Worm (Caenorhabditis elegans): ENCODE measurements around the gene mig-39.

mig-39 gene

ce11 chrIII:8466735-8467134 is at the start of gene mig-39:
Gene mig-39, plus strand, starts transcription at chrIII:8467035.
- TF ChIP-seq mbf-1 (tag; optimal IDR thresholded peaks at IDR 0.05) (no peak), unc-55 (GFP tag; optimal IDR thresholded peaks at IDR 0.05) (no peak), lin-13 (GFP tag; optimal IDR thresholded peaks at IDR 0.05) (no peak), lin-11 (tag; optimal IDR thresholded peaks at IDR 0.05) (no peak), F13H6.1 (tag; optimal IDR thresholded peaks at IDR 0.05) (no peak), fos-1 (tag; optimal IDR thresholded peaks at IDR 0.05) (no peak), Y55F3AM.14 (GFP tag; optimal IDR thresholded peaks at IDR 0.05) (no peak), mab-5 (tag; optimal IDR thresholded peaks at IDR 0.05) (no peak), lsy-2 (tag; optimal IDR thresholded peaks at IDR 0.05) (no peak), lin-39 (tag; optimal IDR thresholded peaks at IDR 0.05) (no peak), mdl-1 (tag; optimal IDR thresholded peaks at IDR 0.05) (no peak), snpc-4 (tag; optimal IDR thresholded peaks at IDR 0.05) (no peak)

- peak; percentile 90 for TF ChIP-seq nhr-25 (tag; optimal IDR thresholded peaks at IDR 0.05)
- peak; percentile 89 for TF ChIP-seq sma-9 (GFP tag; optimal IDR thresholded peaks at IDR 0.05)
- TF ChIP-seq sma-9 (tag; optimal IDR thresholded peaks at IDR 0.05), result no peak
- peak; percentile 89 for TF ChIP-seq zag-1 (tag; optimal IDR thresholded peaks at IDR 0.05)
- TF ChIP-seq gmeb-1 (tag; optimal IDR thresholded peaks at IDR 0.05), result peak; percentile 73
- TF ChIP-seq R02D3.7 (tag; optimal IDR thresholded peaks at IDR 0.05), result peak; percentile 59
- TF ChIP-seq unc-39 (tag; optimal IDR thresholded peaks at IDR 0.05), result no peak
- TF ChIP-seq lsy-2 (tag; optimal IDR thresholded peaks at IDR 0.05), result peak; percentile 95 to 99
- peak; percentile 91 for TF ChIP-seq ztf-4 (tag; optimal IDR thresholded peaks at IDR 0.05)
- TF ChIP-seq nhr-6 (tag; optimal IDR thresholded peaks at IDR 0.05), result peak; percentile 91
- peak; percentile 62 for TF ChIP-seq nhr-12 (tag; optimal IDR thresholded peaks at IDR 0.05)
- TF ChIP-seq ama-1 (optimal IDR thresholded peaks at IDR 0.05), result no peak
- TF ChIP-seq crh-2 (tag; optimal IDR thresholded peaks at IDR 0.05), result peak; percentile 96
- TF ChIP-seq F13H6.1 (tag; optimal IDR thresholded peaks at IDR 0.05), result peak; percentile 98
- peak; percentile 77 for TF ChIP-seq blmp-1 (tag; optimal IDR thresholded peaks at IDR 0.05; ENCODE audit: insufficient read depth)
- no peak for TF ChIP-seq peb-1 (tag; optimal IDR thresholded peaks at IDR 0.05)
- peak; percentile 90 for TF ChIP-seq sma-3 (GFP tag; optimal IDR thresholded peaks at IDR 0.05)
- peak; percentile 95 for TF ChIP-seq mab-5 (tag; optimal IDR thresholded peaks at IDR 0.05)
- peak; percentile 49 for TF ChIP-seq ceh-82 (tag; optimal IDR thresholded peaks at IDR 0.05)
- TF ChIP-seq fos-1 (tag; optimal IDR thresholded peaks at IDR 0.05), result peak; percentile 88
- peak; percentile 93 for TF ChIP-seq sem-4 (tag; optimal IDR thresholded peaks at IDR 0.05)
- peak; percentile 97 for TF ChIP-seq nhr-129 (tag; optimal IDR thresholded peaks at IDR 0.05)
- TF ChIP-seq elt-1 (tag; optimal IDR thresholded peaks at IDR 0.05), result no peak
- TF ChIP-seq lin-11 (tag; optimal IDR thresholded peaks at IDR 0.05), result peak; percentile 94
- peak; percentile 85 for TF ChIP-seq unc-55 (GFP tag; optimal IDR thresholded peaks at IDR 0.05)
- peak; percentile 67 for TF ChIP-seq nhr-10 (tag; optimal IDR thresholded peaks at IDR 0.05)
- TF ChIP-seq ztf-1 (GFP tag; conservative IDR thresholded peaks at IDR 0.05), result no peak
- TF ChIP-seq C34F6.9 (tag; optimal IDR thresholded peaks at IDR 0.05), result peak; percentile 93
- TF ChIP-seq unc-62 (GFP tag; optimal IDR thresholded peaks at IDR 0.05), result peak; percentile 79
- peak; percentile 88 for TF ChIP-seq Y55F3AM.14 (GFP tag; optimal IDR thresholded peaks at IDR 0.05)
- peak; percentile 77 for TF ChIP-seq egl-27 (tag; optimal IDR thresholded peaks at IDR 0.05)
- no peak for TF ChIP-seq aly-2 (tag; optimal IDR thresholded peaks at IDR 0.05)
- TF ChIP-seq lin-13 (GFP tag; optimal IDR thresholded peaks at IDR 0.05), result peak; percentile 93
- peak; percentile 90 for TF ChIP-seq lin-39 (tag; optimal IDR thresholded peaks at IDR 0.05)
- peak; percentile 49 for TF ChIP-seq ztf-11 (tag; optimal IDR thresholded peaks at IDR 0.05)
- no peak for TF ChIP-seq nhr-23 (tag; optimal IDR thresholded peaks at IDR 0.05)
- no peak for TF ChIP-seq skn-1 (tag; optimal IDR thresholded peaks at IDR 0.05)
- TF ChIP-seq ceh-16 (tag; optimal IDR thresholded peaks at IDR 0.05), result peak; percentile 20
- peak; percentile 64 for TF ChIP-seq snpc-4 (tag; optimal IDR thresholded peaks at IDR 0.05)
- peak; percentile 60 for TF ChIP-seq ZK546.5 (tag; optimal IDR thresholded peaks at IDR 0.05)
- TF ChIP-seq mdl-1 (tag; optimal IDR thresholded peaks at IDR 0.05), result peak; percentile 74 to 90
- TF ChIP-seq dmd-4 (tag; optimal IDR thresholded peaks at IDR 0.05), result no peak
- peak; percentile 90 for TF ChIP-seq nhr-21 (tag; optimal IDR thresholded peaks at IDR 0.05)
Observed at ce11 chrIII:8417192-8417967, 49.5 kb upstream of the mig-39 start.

All from whole organism, L2 larva.